Fruit fly (Drosophila melanogaster) whole organism, prepupa: ENCODE data around the gene CG13994.

ENCODE experiments used
- Blimp-1 ChIP-seq: fragments of 200-800 bp; sonication (Bioruptor generic); optimal IDR thresholded peaks from 3 replicates; lab custom pipeline; 2017; ENCODE audit warnings: missing biosample characterization, missing genetic modification characterization, mild to moderate bottlenecking, moderate library complexity, missing genetic modification reagents
- CG10669 ChIP-seq: fragments of 200-800 bp; sonication (Bioruptor generic); optimal IDR thresholded peaks from 3 replicates; lab custom pipeline; 2018; ENCODE audit warnings: missing biosample characterization, mild to moderate bottlenecking, missing genetic modification characterization, moderate library complexity
- CG3919 ChIP-seq: fragments of 200-800 bp; sonication (Bioruptor generic); optimal IDR thresholded peaks from 3 replicates; lab custom pipeline; 2016; ENCODE audit warnings: missing biosample characterization, missing genetic modification characterization
- CG6792 ChIP-seq: fragments of 200-800 bp; sonication (Bioruptor generic); optimal IDR thresholded peaks from 3 replicates; lab custom pipeline; 2016; ENCODE audit warnings: missing biosample characterization, missing genetic modification characterization
- Lpt ChIP-seq: fragments of 200-800 bp; sonication (Bioruptor generic); optimal IDR thresholded peaks from 3 replicates; lab custom pipeline; 2016; ENCODE audit warnings: missing biosample characterization, missing genetic modification characterization
- Met ChIP-seq: fragments of 200-800 bp; sonication (Bioruptor generic); optimal IDR thresholded peaks from 3 replicates; lab custom pipeline; 2016; ENCODE audit warnings: missing biosample characterization, missing genetic modification characterization
- OdsH ChIP-seq: fragments of 200-800 bp; sonication (Bioruptor generic); optimal IDR thresholded peaks from 3 replicates; lab custom pipeline; 2016; ENCODE audit warnings: missing biosample characterization, missing genetic modification characterization
- eg ChIP-seq: fragments of 200-800 bp; sonication (Bioruptor generic); IDR thresholded peaks from 3 replicates; pipeline ENCODE4 v1.3.6; 2022; ENCODE audit warnings: missing biosample characterization, missing genetic modification characterization
- fd59A ChIP-seq: fragments of 200-800 bp; sonication (Bioruptor generic); optimal IDR thresholded peaks from 2 replicates; lab custom pipeline; 2017; ENCODE audit warnings: missing biosample characterization, mild to moderate bottlenecking, missing genetic modification characterization, missing genetic modification reagents
- fkh ChIP-seq: fragments of 200-800 bp; sonication (Bioruptor generic); optimal IDR thresholded peaks from 3 replicates; lab custom pipeline; 2017; ENCODE audit warnings: missing biosample characterization, mild to moderate bottlenecking, missing genetic modification characterization, moderate library complexity
- pdm3 ChIP-seq: fragments of 200-800 bp; sonication (Bioruptor generic); optimal IDR thresholded peaks from 3 replicates; lab custom pipeline; 2016; ENCODE audit warnings: missing biosample characterization, missing genetic modification characterization
- ss ChIP-seq, 2 experiments: fragments of 200-800 bp; sonication (Bioruptor generic); optimal IDR thresholded peaks; 2 replicates in 1 of 2; 3 replicates in 1 of 2; lab custom pipeline; 2017 to 2018; ENCODE audit warnings: mild to moderate bottlenecking in 2 of 2, missing biosample characterization in 2 of 2, missing genetic modification characterization in 2 of 2, moderate library complexity in 1 of 2
- svp ChIP-seq: fragments of 200-800 bp; sonication (Bioruptor generic); peaks from one replicate; lab custom pipeline; 2016; ENCODE audit warnings: missing biosample characterization, missing genetic modification characterization

DNA sequence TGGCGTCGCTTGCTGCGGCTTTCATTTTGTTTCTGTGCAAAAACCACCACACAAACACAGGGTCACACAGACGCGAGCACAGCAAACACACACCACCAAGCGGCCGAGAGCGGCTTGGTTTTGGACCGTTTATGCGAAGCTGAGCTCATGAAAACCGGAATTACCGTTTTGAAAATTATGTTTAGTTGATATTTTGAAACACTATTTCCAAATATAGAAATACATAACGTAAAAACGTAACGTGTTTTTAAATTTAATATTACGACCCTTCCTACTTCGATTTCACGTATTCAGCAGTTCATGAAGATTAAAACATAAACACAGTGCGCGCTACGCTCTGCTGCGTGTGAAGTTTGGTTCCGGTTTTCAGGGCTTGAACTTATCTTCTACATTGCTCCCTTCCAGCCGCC is 11.6 kb upstream of the CG13994 start:
- TF ChIP-seq pdm3 (GFP tag; lab: Kevin White, UChicago) (peak; percentile 96), fd59A (GFP tag; lab: Kevin White, UChicago) (peak; percentile 88), ss (GFP tag; optimal IDR thresholded peaks at IDR 0.05; lab: Kevin White, UChicago) (peak; percentile 96), CG3919 (GFP tag; lab: Kevin White, UChicago) (peak; percentile 97), eg (GFP tag; lab: Robert Waterston, UW) (peak; percentile 97), svp (GFP tag; lab: Kevin White, UChicago) (peak; percentile 98), Lpt (peak; percentile 92), OdsH (peak; percentile 95), Met (GFP tag; lab: Kevin White, UChicago) (peak; percentile 96), fkh (GFP tag; lab: Kevin White, UChicago) (no peak), CG6792 (peak; percentile 97), CG10669 (GFP tag; lab: Kevin White, UChicago) (peak; percentile 89), Blimp-1 (peak; percentile 81)
